Worm (Caenorhabditis elegans) whole organism, mixed stage, embryonic: ENCODE results near the gene irld-8.

Source experiments
- cnd-1 ChIP-seq: fragments of 200-800 bp; sonication (Bioruptor generic); optimal IDR thresholded peaks from 2 replicates; lab custom pipeline; 2018; ENCODE audit warnings: mild to moderate bottlenecking, missing genetic modification characterization, missing compliant biosample characterization
- elt-3 ChIP-seq: fragments of 150-350 bp; optimal IDR thresholded peaks from 2 replicates; lab custom pipeline; 2014; ENCODE audit warnings: missing biosample characterization, missing genetic modification characterization
- hlh-1 ChIP-seq: fragments of 150-350 bp; optimal IDR thresholded peaks from 2 replicates; lab custom pipeline; 2014; ENCODE audit warnings: missing biosample characterization, missing genetic modification reagents, missing genetic modification characterization
- lin-13 ChIP-seq: fragments of 150-350 bp; optimal IDR thresholded peaks from 2 replicates; lab custom pipeline; 2014; ENCODE audit warnings: missing biosample characterization, missing genetic modification characterization
- mab-5 ChIP-seq: fragments of 150-350 bp; optimal IDR thresholded peaks from 2 replicates; lab custom pipeline; 2014; ENCODE audit warnings: missing biosample characterization, missing genetic modification characterization
- mep-1 ChIP-seq: fragments of 150-350 bp; optimal IDR thresholded peaks from 2 replicates; lab custom pipeline; 2017; ENCODE audit warnings: missing biosample characterization, missing genetic modification reagents, missing genetic modification characterization, inconsistent platforms
- snpc-4 ChIP-seq: fragments of 150-350 bp; optimal IDR thresholded peaks from 2 replicates; lab custom pipeline; 2014; ENCODE audit warnings: missing biosample characterization, missing genetic modification characterization
- unc-120 ChIP-seq: sonication (generic microtip); optimal IDR thresholded peaks from 2 replicates; lab custom pipeline; 2017; ENCODE audit warnings: missing genetic modification characterization, missing compliant biosample characterization; ENCODE audit not compliant: poor library complexity, severe bottlenecking
- ztf-11 ChIP-seq: fragments of 150-350 bp; optimal IDR thresholded peaks from 2 replicates; lab custom pipeline; 2014; ENCODE audit warnings: missing biosample characterization, missing genetic modification characterization

DNA sequence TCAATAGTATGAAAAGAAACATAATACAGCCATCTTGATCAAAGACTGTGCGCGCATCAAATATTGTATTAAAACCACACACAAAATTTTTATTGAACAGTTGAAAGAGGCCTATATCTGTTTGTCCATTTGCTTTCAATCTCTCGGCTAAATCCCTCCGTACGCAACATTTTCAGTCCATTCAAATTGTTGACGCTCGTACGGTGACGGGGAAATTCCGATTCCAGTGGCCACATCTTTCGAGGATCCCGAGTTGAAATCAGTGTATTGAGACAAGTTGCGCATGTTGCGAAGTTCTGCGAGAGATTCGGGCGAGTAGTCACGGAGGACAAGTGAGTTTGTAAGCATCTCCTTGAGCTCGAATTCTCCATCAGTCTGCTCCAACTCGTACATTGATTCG lies 49.0 kb downstream of the irld-8 start:
- no peak for TF ChIP-seq snpc-4
- no peak for TF ChIP-seq lin-13
- TF ChIP-seq mep-1 (tag; lab: Kevin White, UChicago) = no peak
- TF ChIP-seq hlh-1 (tag; lab: Kevin White, UChicago) = no peak
- TF ChIP-seq unc-120 (tag; lab: Kevin White, UChicago) = no peak
- TF ChIP-seq mab-5 (tag; lab: Kevin White, UChicago) = no peak
- TF ChIP-seq cnd-1 = no peak
- TF ChIP-seq elt-3 (tag; lab: Kevin White, UChicago) = no peak
- no peak for TF ChIP-seq ztf-11 (tag; lab: Kevin White, UChicago)
